Worm (Caenorhabditis elegans) whole organism, L2 larva: ENCODE measurements around the gene F01G10.4.
A peak's percentile ranks its signal among the peaks of the same experiment; 100 is the strongest.

Experiments
- C34F6.9 ChIP-seq: fragments of 150-350 bp; optimal IDR thresholded peaks from 2 replicates; lab custom pipeline; 2014; ENCODE audit warnings: missing biosample characterization, missing genetic modification characterization
- F13H6.1 ChIP-seq: sonication (generic microtip); optimal IDR thresholded peaks from 2 replicates; lab custom pipeline; 2016; ENCODE audit warnings: missing genetic modification characterization, missing compliant biosample characterization
- R02D3.7 ChIP-seq: fragments of 150-350 bp; optimal IDR thresholded peaks from 2 replicates; lab custom pipeline; 2014; ENCODE audit warnings: missing biosample characterization, missing genetic modification characterization
- Y55F3AM.14 ChIP-seq: fragments of 200-800 bp; sonication (Bioruptor generic); optimal IDR thresholded peaks from 2 replicates; lab custom pipeline; 2018; ENCODE audit warnings: mild to moderate bottlenecking, missing genetic modification characterization, missing compliant biosample characterization
- ZK546.5 ChIP-seq: sonication (generic microtip); optimal IDR thresholded peaks from 2 replicates; lab custom pipeline; 2017; ENCODE audit warnings: missing biosample characterization, missing genetic modification characterization
- alr-1 ChIP-seq: fragments of 150-350 bp; optimal IDR thresholded peaks from 2 replicates; lab custom pipeline; 2014; ENCODE audit warnings: missing biosample characterization, missing genetic modification characterization
- ama-1 ChIP-seq: fragments of 150-350 bp; optimal IDR thresholded peaks from 2 replicates; lab custom pipeline; 2018; ENCODE audit warnings: inconsistent platforms
- blmp-1 ChIP-seq: sonication (generic microtip); optimal IDR thresholded peaks from 2 replicates; lab custom pipeline; 2017; ENCODE audit warnings: missing genetic modification characterization, mild to moderate bottlenecking, missing compliant biosample characterization, antibody characterized with exemption, moderate library complexity; ENCODE audit not compliant: insufficient read depth
- ceh-16 ChIP-seq: fragments of 150-350 bp; optimal IDR thresholded peaks from 2 replicates; lab custom pipeline; 2014; ENCODE audit warnings: missing biosample characterization, missing genetic modification characterization
- ceh-82 ChIP-seq: fragments of 150-350 bp; optimal IDR thresholded peaks from 2 replicates; lab custom pipeline; 2014; ENCODE audit warnings: missing biosample characterization, missing genetic modification characterization
- crh-2 ChIP-seq: sonication (generic microtip); optimal IDR thresholded peaks from 2 replicates; lab custom pipeline; 2017; ENCODE audit warnings: missing biosample characterization, missing genetic modification characterization
- dmd-4 ChIP-seq: sonication (generic microtip); optimal IDR thresholded peaks from 2 replicates; lab custom pipeline; 2017; ENCODE audit warnings: missing biosample characterization, missing genetic modification characterization
- egl-27 ChIP-seq: sonication (generic microtip); optimal IDR thresholded peaks from 3 replicates; lab custom pipeline; 2017; ENCODE audit warnings: missing biosample characterization, missing genetic modification reagents, missing genetic modification characterization
- elt-1 ChIP-seq: fragments of 150-350 bp; optimal IDR thresholded peaks from 2 replicates; lab custom pipeline; 2014; ENCODE audit warnings: missing biosample characterization, missing genetic modification characterization
- elt-3 ChIP-seq: sonication (generic microtip); optimal IDR thresholded peaks from 2 replicates; lab custom pipeline; 2017; ENCODE audit warnings: missing biosample characterization, missing genetic modification characterization
- fos-1 ChIP-seq: fragments of 150-350 bp; optimal IDR thresholded peaks from 2 replicates; lab custom pipeline; 2014; ENCODE audit warnings: missing biosample characterization, missing genetic modification characterization
- gmeb-1 ChIP-seq: fragments of 150-350 bp; optimal IDR thresholded peaks from 2 replicates; lab custom pipeline; 2014; ENCODE audit warnings: missing biosample characterization, missing genetic modification characterization
- lin-11 ChIP-seq: fragments of 150-350 bp; sonication (generic microtip); optimal IDR thresholded peaks from 2 replicates; lab custom pipeline; 2014; ENCODE audit warnings: missing biosample characterization, missing genetic modification characterization, inconsistent platforms, mixed read lengths
- lin-39 ChIP-seq: fragments of 150-350 bp; optimal IDR thresholded peaks from 2 replicates; lab custom pipeline; 2014; ENCODE audit warnings: missing biosample characterization, missing genetic modification reagents, missing genetic modification characterization
- lsy-2 ChIP-seq, 2 experiments: fragments of 150-350 bp in 1 of 2; sonication (generic microtip) in 1 of 2; optimal IDR thresholded peaks; 2 replicates each; lab custom pipeline; 2014 to 2017; ENCODE audit warnings: missing biosample characterization in 2 of 2, missing genetic modification characterization in 2 of 2
- mab-5 ChIP-seq: fragments of 150-350 bp; optimal IDR thresholded peaks from 2 replicates; lab custom pipeline; 2014; ENCODE audit warnings: missing biosample characterization, missing genetic modification characterization
- mbf-1 ChIP-seq: sonication (generic microtip); optimal IDR thresholded peaks from 2 replicates; lab custom pipeline; 2017; ENCODE audit warnings: missing biosample characterization, missing genetic modification characterization
- mdl-1 ChIP-seq, 2 experiments: fragments of 150-350 bp in 1 of 2; sonication (generic microtip) in 1 of 2; optimal IDR thresholded peaks; 2 replicates each; lab custom pipeline; 2017; ENCODE audit warnings: missing biosample characterization in 2 of 2, missing genetic modification characterization in 2 of 2
- nhr-11 ChIP-seq: fragments of 150-350 bp; optimal IDR thresholded peaks from 2 replicates; lab custom pipeline; 2014; ENCODE audit warnings: missing biosample characterization, missing genetic modification characterization
- nhr-12 ChIP-seq: fragments of 150-350 bp; optimal IDR thresholded peaks from 2 replicates; lab custom pipeline; 2014; ENCODE audit warnings: missing biosample characterization, missing genetic modification characterization
- nhr-129 ChIP-seq: fragments of 150-350 bp; optimal IDR thresholded peaks from 2 replicates; lab custom pipeline; 2014; ENCODE audit warnings: missing biosample characterization, missing genetic modification characterization
- nhr-23 ChIP-seq: fragments of 150-350 bp; optimal IDR thresholded peaks from 2 replicates; lab custom pipeline; 2014; ENCODE audit warnings: missing biosample characterization, missing genetic modification reagents, missing genetic modification characterization
- nhr-237 ChIP-seq: fragments of 150-350 bp; optimal IDR thresholded peaks from 2 replicates; lab custom pipeline; 2014; ENCODE audit warnings: missing biosample characterization, missing genetic modification characterization
- nhr-25 ChIP-seq: fragments of 150-350 bp; sonication (generic microtip); optimal IDR thresholded peaks from 3 replicates; lab custom pipeline; 2014; ENCODE audit warnings: missing biosample characterization, missing genetic modification characterization
- nhr-6 ChIP-seq: fragments of 150-350 bp; optimal IDR thresholded peaks from 2 replicates; lab custom pipeline; 2014; ENCODE audit warnings: missing biosample characterization, missing genetic modification characterization
- nhr-77 ChIP-seq: fragments of 150-350 bp; optimal IDR thresholded peaks from 2 replicates; lab custom pipeline; 2014; ENCODE audit warnings: missing biosample characterization, missing genetic modification characterization
- peb-1 ChIP-seq: fragments of 150-350 bp; optimal IDR thresholded peaks from 2 replicates; lab custom pipeline; 2014; ENCODE audit warnings: missing biosample characterization, missing genetic modification characterization
- sem-4 ChIP-seq: fragments of 150-350 bp; optimal IDR thresholded peaks from 2 replicates; lab custom pipeline; 2014; ENCODE audit warnings: missing biosample characterization, missing genetic modification reagents, missing genetic modification characterization
- skn-1 ChIP-seq: sonication (generic microtip); optimal IDR thresholded peaks from 2 replicates; lab custom pipeline; 2017; ENCODE audit warnings: missing biosample characterization, missing genetic modification characterization
- sma-3 ChIP-seq: sonication (generic microtip); optimal IDR thresholded peaks from 2 replicates; lab custom pipeline; 2016; ENCODE audit warnings: missing genetic modification reagents, missing genetic modification characterization, missing compliant biosample characterization
- sma-9 ChIP-seq, 2 experiments: fragments of 150-350 bp in 1 of 2; sonication (generic microtip) in 1 of 2; optimal IDR thresholded peaks; 2 replicates each; lab custom pipeline; 2014 to 2016; ENCODE audit warnings: missing genetic modification characterization in 2 of 2, mild to moderate bottlenecking in 1 of 2, missing biosample characterization in 1 of 2, missing compliant biosample characterization in 1 of 2, missing genetic modification reagents in 1 of 2, moderate library complexity in 1 of 2
- snpc-4 ChIP-seq: fragments of 150-350 bp; optimal IDR thresholded peaks from 2 replicates; lab custom pipeline; 2014; ENCODE audit warnings: missing biosample characterization, missing genetic modification characterization
- unc-39 ChIP-seq: fragments of 150-350 bp; optimal IDR thresholded peaks from 2 replicates; lab custom pipeline; 2014; ENCODE audit warnings: missing biosample characterization, missing genetic modification characterization
- unc-55 ChIP-seq: fragments of 150-350 bp; sonication (generic microtip); optimal IDR thresholded peaks from 3 replicates; lab custom pipeline; 2014; ENCODE audit warnings: missing biosample characterization, missing genetic modification reagents, missing genetic modification characterization
- zag-1 ChIP-seq: fragments of 150-350 bp; optimal IDR thresholded peaks from 2 replicates; lab custom pipeline; 2014; ENCODE audit warnings: missing biosample characterization, missing genetic modification characterization
- ztf-11 ChIP-seq: sonication (generic microtip); optimal IDR thresholded peaks from 2 replicates; lab custom pipeline; 2017; ENCODE audit warnings: missing biosample characterization, missing genetic modification characterization
- ztf-4 ChIP-seq: fragments of 150-350 bp; optimal IDR thresholded peaks from 2 replicates; lab custom pipeline; 2014; ENCODE audit warnings: missing biosample characterization, missing genetic modification characterization

F01G10.4 gene

ce11 chrIV:10259557-10259956 lies 27.2 kb upstream of the F01G10.4 start, which contains the start of gene F01G10.9:
F01G10.9 (minus strand) TSS chrIV:10259657.
- TF ChIP-seq ceh-82 (tag; lab: Kevin White, UChicago) (no peak), unc-55 (GFP tag; lab: Kevin White, UChicago) (no peak), zag-1 (tag; lab: Kevin White, UChicago) (no peak), elt-1 (tag; lab: Kevin White, UChicago) (no peak), mab-5 (tag; lab: Kevin White, UChicago) (no peak), nhr-77 (tag; lab: Kevin White, UChicago) (no peak), alr-1 (tag; lab: Kevin White, UChicago) (no peak), nhr-12 (tag; lab: Kevin White, UChicago) (no peak), snpc-4 (tag; lab: Kevin White, UChicago) (no peak), dmd-4 (tag; lab: Kevin White, UChicago) (no peak), crh-2 (tag; lab: Kevin White, UChicago) (no peak), sem-4 (tag; lab: Kevin White, UChicago) (no peak), mbf-1 (tag; lab: Kevin White, UChicago) (no peak)

DNA sequence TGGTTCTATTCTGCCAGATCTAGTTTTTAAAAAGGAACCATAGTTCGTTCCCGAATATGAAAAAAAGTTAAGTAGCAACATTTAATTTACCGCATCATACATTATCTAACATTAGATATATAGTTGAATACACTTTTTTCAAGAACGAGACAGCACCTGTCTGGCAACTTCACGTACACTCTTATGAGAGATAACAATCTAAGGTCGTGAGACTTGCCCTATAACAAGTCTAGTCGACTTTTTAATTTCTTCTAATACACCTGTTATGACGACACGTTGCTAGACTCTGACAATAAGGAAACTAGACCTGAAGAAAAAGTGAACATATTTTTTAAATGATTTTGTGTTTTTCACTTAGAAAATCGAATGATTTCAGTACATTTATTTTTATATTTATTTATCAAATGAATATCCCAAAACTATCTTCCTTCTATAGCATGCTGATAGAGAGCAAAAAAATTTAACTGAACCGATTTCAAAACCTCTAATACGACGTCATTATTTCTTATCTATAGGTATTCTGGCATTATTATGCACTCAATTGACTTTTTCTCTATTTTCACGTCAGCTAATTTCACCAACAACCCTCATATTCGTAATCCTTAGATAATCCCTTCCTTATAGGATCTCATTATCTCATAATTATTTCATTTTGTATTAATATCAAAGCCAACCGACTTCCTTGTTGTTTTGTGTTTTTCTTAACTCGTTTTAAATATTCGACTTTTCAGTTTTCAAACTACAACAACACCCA lies 20.7 kb upstream of the F01G10.4 start:
- no peak for TF ChIP-seq nhr-237
- TF ChIP-seq alr-1 (tag; lab: Kevin White, UChicago): no peak
- no peak for TF ChIP-seq ceh-16 (tag; lab: Kevin White, UChicago)
- no peak for TF ChIP-seq blmp-1 (tag; lab: Kevin White, UChicago)
- TF ChIP-seq unc-39 (tag; lab: Kevin White, UChicago): no peak
- TF ChIP-seq R02D3.7 (tag; lab: Kevin White, UChicago): no peak
- TF ChIP-seq peb-1 (tag; lab: Kevin White, UChicago): no peak
- no peak for TF ChIP-seq nhr-129 (tag; lab: Kevin White, UChicago)
- TF ChIP-seq elt-3 (tag; lab: Kevin White, UChicago): no peak
- TF ChIP-seq nhr-12 (tag; lab: Kevin White, UChicago): no peak
- TF ChIP-seq snpc-4 (tag; lab: Kevin White, UChicago): no peak
- TF ChIP-seq ceh-82 (tag; lab: Kevin White, UChicago): no peak
- TF ChIP-seq F13H6.1 (tag; lab: Kevin White, UChicago): no peak
- TF ChIP-seq ztf-4 (tag; lab: Kevin White, UChicago): no peak
- no peak for TF ChIP-seq dmd-4 (tag; lab: Kevin White, UChicago)
- no peak for TF ChIP-seq unc-55 (GFP tag; lab: Kevin White, UChicago)
- TF ChIP-seq sem-4 (tag; lab: Kevin White, UChicago): no peak
- TF ChIP-seq ZK546.5: no peak
- no peak for TF ChIP-seq nhr-23 (tag; lab: Kevin White, UChicago)
- no peak for TF ChIP-seq Y55F3AM.14 (GFP tag; lab: Kevin White, UChicago)
- peak; percentile 50 for TF ChIP-seq crh-2 (tag; lab: Kevin White, UChicago)
- TF ChIP-seq egl-27: no peak
- no peak for TF ChIP-seq mbf-1 (tag; lab: Kevin White, UChicago)
- TF ChIP-seq nhr-11: no peak
- TF ChIP-seq gmeb-1 (tag; lab: Kevin White, UChicago): no peak
- TF ChIP-seq sma-3 (GFP tag; lab: Kevin White, UChicago): no peak
- TF ChIP-seq fos-1 (tag; lab: Kevin White, UChicago): peak; percentile 13
- no peak for TF ChIP-seq nhr-77 (tag; lab: Kevin White, UChicago)
- TF ChIP-seq lin-39 (tag; lab: Kevin White, UChicago): no peak
- no peak for TF ChIP-seq nhr-6 (tag; lab: Kevin White, UChicago)
- TF ChIP-seq ztf-11 (tag; lab: Kevin White, UChicago): no peak
- TF ChIP-seq lsy-2 (tag; optimal IDR thresholded peaks at IDR 0.05; lab: Kevin White, UChicago): peak in 1 of 2 experiments; percentile 8
- peak; percentile 3 for TF ChIP-seq sma-9 (GFP tag; optimal IDR thresholded peaks at IDR 0.05; lab: Kevin White, UChicago)
- no peak for TF ChIP-seq sma-9 (tag; optimal IDR thresholded peaks at IDR 0.05; lab: Kevin White, UChicago)
- no peak for TF ChIP-seq ama-1 (lab: Kevin White, UChicago)
- TF ChIP-seq, all 48 proteins: peak for 4

DNA sequence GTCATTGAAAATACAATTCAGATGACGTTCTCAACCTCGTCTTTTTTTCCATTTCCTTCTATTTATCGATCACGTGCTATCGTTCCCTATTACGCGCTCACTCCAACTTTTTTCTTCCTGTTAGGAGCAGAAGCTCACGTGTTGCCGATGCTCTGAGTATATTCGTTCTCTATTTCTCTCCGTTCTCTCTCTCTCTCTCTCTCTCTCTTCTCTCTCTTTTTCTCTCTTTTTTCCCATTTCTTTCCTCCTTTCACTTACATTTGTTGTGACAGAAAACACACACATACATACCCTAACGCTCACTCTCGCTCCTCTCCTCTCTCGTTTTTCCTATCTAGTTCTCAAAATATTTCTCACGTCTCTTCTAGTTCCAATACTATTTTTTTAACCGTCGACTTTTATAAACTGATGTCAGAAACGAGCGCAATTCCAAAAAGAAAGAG lies 20.0 kb upstream of the F01G10.4 start:
- no peak for TF ChIP-seq ztf-11 (tag; lab: Kevin White, UChicago)
- peak; percentile 75 for TF ChIP-seq mab-5 (tag; lab: Kevin White, UChicago)
- TF ChIP-seq nhr-6 (tag; lab: Kevin White, UChicago): peak; percentile 93
- peak; percentile 87 for TF ChIP-seq sma-3 (GFP tag; lab: Kevin White, UChicago)
- TF ChIP-seq egl-27: peak; percentile 89
- no peak for TF ChIP-seq ZK546.5
- peak; percentile 92 for TF ChIP-seq blmp-1 (tag; lab: Kevin White, UChicago)
- peak; percentile 33 for TF ChIP-seq nhr-12 (tag; lab: Kevin White, UChicago)
- no peak for TF ChIP-seq dmd-4 (tag; lab: Kevin White, UChicago)
- no peak for TF ChIP-seq mbf-1 (tag; lab: Kevin White, UChicago)
- no peak for TF ChIP-seq lin-11 (tag; lab: Kevin White, UChicago)
- TF ChIP-seq fos-1 (tag; lab: Kevin White, UChicago): peak; percentile 81
- peak; percentile 81 for TF ChIP-seq sem-4 (tag; lab: Kevin White, UChicago)
- TF ChIP-seq skn-1 (tag; lab: Kevin White, UChicago): peak; percentile 69
- TF ChIP-seq C34F6.9: peak; percentile 98
- TF ChIP-seq elt-3 (tag; lab: Kevin White, UChicago): no peak
- peak; percentile 69 for TF ChIP-seq ztf-4 (tag; lab: Kevin White, UChicago)
- TF ChIP-seq F13H6.1 (tag; lab: Kevin White, UChicago): peak; percentile 96
- peak; percentile 7 for TF ChIP-seq nhr-25 (tag; lab: Kevin White, UChicago)
- peak; percentile 31 for TF ChIP-seq nhr-11
- TF ChIP-seq lsy-2 (tag; optimal IDR thresholded peaks at IDR 0.05; lab: Kevin White, UChicago): peak; percentile 65 to 92
- TF ChIP-seq nhr-129 (tag; lab: Kevin White, UChicago): peak; percentile 96
- TF ChIP-seq R02D3.7 (tag; lab: Kevin White, UChicago): no peak
- peak; percentile 5 for TF ChIP-seq ceh-16 (tag; lab: Kevin White, UChicago)
- TF ChIP-seq nhr-237: no peak
- no peak for TF ChIP-seq lin-39 (tag; lab: Kevin White, UChicago)
- TF ChIP-seq mdl-1 (tag; optimal IDR thresholded peaks at IDR 0.05; lab: Kevin White, UChicago): peak; percentile 80 to 98
